Worm (Caenorhabditis elegans) whole organism, L4/young adult: Measurements from ENCODE around the gene C54D10.5.

Experiments used
- W03F9.2 ChIP-seq: fragments of 150-350 bp; optimal IDR thresholded peaks from 2 replicates; lab custom pipeline; 2014; ENCODE audit warnings: missing biosample characterization, missing genetic modification characterization
- dao-5 ChIP-seq: sonication (generic microtip); optimal IDR thresholded peaks from 2 replicates; lab custom pipeline; 2016; ENCODE audit warnings: missing genotype, missing genetic modification characterization, moderate library complexity, missing compliant biosample characterization
- him-1 ChIP-seq: sonication (generic microtip); optimal IDR thresholded peaks from 2 replicates; lab custom pipeline; 2016; ENCODE audit warnings: missing genotype, missing genetic modification reagents, missing genetic modification characterization, missing compliant biosample characterization

DNA sequence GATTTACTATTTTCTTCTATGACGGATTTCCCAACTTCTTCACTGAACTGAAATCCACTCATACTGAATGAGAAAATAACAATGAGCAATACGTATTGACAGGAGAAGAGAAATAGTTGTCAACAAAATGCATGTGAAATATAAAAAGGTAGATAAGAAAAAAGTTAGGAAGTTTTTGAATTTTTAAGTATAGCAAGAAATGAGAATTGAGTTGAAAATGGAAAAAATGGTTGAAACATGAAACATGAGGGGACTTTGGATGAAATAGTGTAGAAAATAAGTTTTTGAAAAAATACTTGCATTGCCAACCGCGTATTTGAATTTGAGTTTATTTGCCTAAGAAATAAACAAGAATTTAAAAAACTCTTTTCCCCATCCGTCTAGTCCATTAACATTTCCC is 17.8 kb downstream of the C54D10.5 start, which contains the start of the genes pals-38 and C54D10.9:
- no peak for TF ChIP-seq him-1
- no peak for TF ChIP-seq dao-5
- TF ChIP-seq W03F9.2 = no peak
